Worm (Caenorhabditis elegans) whole organism, L1 larva: ENCODE data around the gene Y39A1A.31.

Experiments used
- ceh-63 ChIP-seq: fragments of 200-800 bp; sonication (Bioruptor generic); optimal IDR thresholded peaks from 2 replicates; lab custom pipeline; 2018; ENCODE audit warnings: mild to moderate bottlenecking, missing genetic modification characterization, missing compliant biosample characterization
- dsc-1 ChIP-seq: sonication (generic microtip); optimal IDR thresholded peaks from 2 replicates; lab custom pipeline; 2016; ENCODE audit warnings: mild to moderate bottlenecking, missing genetic modification characterization, missing compliant biosample characterization
- lin-13 ChIP-seq: fragments of 150-350 bp; optimal IDR thresholded peaks from 2 replicates; lab custom pipeline; 2014; ENCODE audit warnings: missing biosample characterization, missing genetic modification reagents, missing genetic modification characterization
- lin-35 ChIP-seq, 2 experiments: fragments of 150-350 bp; optimal IDR thresholded peaks; 2 replicates each; lab custom pipeline; 2014; ENCODE audit warnings: missing biosample characterization in 2 of 2, missing genetic modification characterization in 2 of 2, missing genetic modification reagents in 2 of 2
- nhr-76 ChIP-seq: sonication (generic microtip); optimal IDR thresholded peaks from 2 replicates; lab custom pipeline; 2017; ENCODE audit warnings: missing biosample characterization, missing genetic modification characterization
- pqm-1 ChIP-seq: sonication (generic microtip); optimal IDR thresholded peaks from 3 replicates; lab custom pipeline; 2017; ENCODE audit warnings: missing biosample characterization, missing genetic modification characterization
- unc-130 ChIP-seq: fragments of 150-350 bp; optimal IDR thresholded peaks from 2 replicates; lab custom pipeline; 2017; ENCODE audit warnings: missing biosample characterization, missing genetic modification characterization, inconsistent platforms

DNA sequence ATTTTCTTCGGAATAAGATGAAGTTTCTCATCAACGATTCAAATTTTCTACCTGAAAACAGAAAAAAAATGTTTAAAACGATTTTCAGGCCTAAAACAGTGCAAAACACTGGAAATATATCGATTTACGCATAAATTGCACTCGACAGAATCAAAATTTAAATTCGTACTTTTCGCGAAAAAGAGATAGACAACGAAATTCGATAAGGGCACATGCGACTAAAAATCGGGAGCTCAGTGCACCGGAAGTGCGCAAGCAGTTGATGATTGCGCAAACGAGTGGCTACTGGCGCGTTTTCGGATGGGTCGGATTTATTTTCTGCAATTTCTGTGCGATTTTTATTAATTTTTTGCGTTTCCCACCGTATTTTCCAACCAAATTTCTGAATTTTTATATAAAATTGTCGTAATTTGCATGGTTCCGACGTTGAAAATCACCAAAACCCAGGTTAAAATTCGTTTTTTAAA is 18.0 kb upstream of the Y39A1A.31 start, which contains the start of the genes Y39A1A.21 and Y39A1A.22:
- TF ChIP-seq pqm-1 (tag; lab: Kevin White, UChicago) (no peak), lin-13 (GFP tag; lab: Kevin White, UChicago) (peak; percentile 86), ceh-63 (GFP tag; lab: Kevin White, UChicago) (no peak), nhr-76 (tag; lab: Kevin White, UChicago) (no peak), unc-130 (tag; lab: Kevin White, UChicago) (peak; percentile 73), dsc-1 (tag; lab: Kevin White, UChicago) (peak; percentile 91), lin-35 (GFP tag; optimal IDR thresholded peaks at IDR 0.05; lab: Kevin White, UChicago) (peak; percentile 83 to 88)
